Fruit fly (Drosophila melanogaster) whole organism, embryonic: ENCODE measurements around the gene CG13097.

ENCODE experiments used
- Bgb ChIP-seq: fragments of 200-800 bp; sonication (Bioruptor generic); IDR thresholded peaks from 2 replicates; pipeline ENCODE4 v1.3.6; 2022; ENCODE audit warnings: missing biosample characterization, missing genetic modification characterization; ENCODE audit not compliant: partially characterized antibody
- CG1024 ChIP-seq: fragments of 200-800 bp; sonication (Bioruptor generic); IDR thresholded peaks from 2 replicates; pipeline ENCODE4 v1.3.6; 2022; ENCODE audit warnings: missing biosample characterization, missing genetic modification characterization
- CG10321 ChIP-seq: fragments of 200-800 bp; sonication (Bioruptor generic); IDR thresholded peaks from 2 replicates; pipeline ENCODE4 v1.3.6; 2022; ENCODE audit warnings: missing biosample characterization, missing genetic modification characterization
- CG12942 ChIP-seq: fragments of 200-800 bp; sonication (Bioruptor generic); optimal IDR thresholded peaks from 3 replicates; lab custom pipeline; 2016; ENCODE audit warnings: missing biosample characterization, missing genetic modification characterization
- CG14965 ChIP-seq: fragments of 200-800 bp; sonication (Bioruptor generic); optimal IDR thresholded peaks from 2 replicates; lab custom pipeline; 2016; ENCODE audit warnings: missing biosample characterization, missing genetic modification characterization, borderline replicate concordance
- CG1603 ChIP-seq: fragments of 200-800 bp; sonication (Bioruptor generic); optimal IDR thresholded peaks from 2 replicates; lab custom pipeline; 2019; ENCODE audit warnings: missing biosample characterization, mild to moderate bottlenecking, missing genetic modification characterization, moderate library complexity
- CG18619 ChIP-seq: fragments of 200-800 bp; sonication (Bioruptor generic); optimal IDR thresholded peaks from 3 replicates; lab custom pipeline; 2017; ENCODE audit warnings: missing biosample characterization, mild to moderate bottlenecking, missing genetic modification characterization
- CG2202 ChIP-seq: fragments of 200-800 bp; sonication (Bioruptor generic); optimal IDR thresholded peaks from 2 replicates; lab custom pipeline; 2018; ENCODE audit warnings: missing biosample characterization, mild to moderate bottlenecking, missing genetic modification characterization
- CG2875 ChIP-seq: fragments of 200-800 bp; sonication (Bioruptor generic); optimal IDR thresholded peaks from 2 replicates; lab custom pipeline; 2017; ENCODE audit warnings: missing biosample characterization, mild to moderate bottlenecking, missing genetic modification characterization, missing genetic modification reagents
- CG30403 ChIP-seq: fragments of 200-800 bp; sonication (Bioruptor generic); optimal IDR thresholded peaks from 3 replicates; lab custom pipeline; 2016; ENCODE audit warnings: missing biosample characterization, missing genetic modification characterization
- CG31224 ChIP-seq: fragments of 200-800 bp; sonication (Bioruptor generic); IDR thresholded peaks from 2 replicates; pipeline ENCODE4 v1.3.6; 2022; ENCODE audit warnings: missing biosample characterization, missing genetic modification characterization
- CG31365 ChIP-seq: fragments of 200-800 bp; sonication (Bioruptor generic); optimal IDR thresholded peaks from 2 replicates; lab custom pipeline; 2018; ENCODE audit warnings: missing biosample characterization, mild to moderate bottlenecking, missing genetic modification characterization
- CG43689 ChIP-seq: fragments of 200-800 bp; sonication (Bioruptor generic); IDR thresholded peaks from 2 replicates; pipeline ENCODE4 v1.3.6; 2022; ENCODE audit warnings: missing biosample characterization, missing genetic modification characterization
- CG4820 ChIP-seq: fragments of 200-800 bp; sonication (Bioruptor generic); optimal IDR thresholded peaks from 3 replicates; lab custom pipeline; 2016; ENCODE audit warnings: missing biosample characterization, missing genetic modification characterization
- CG4854 ChIP-seq: fragments of 200-800 bp; sonication (Bioruptor generic); optimal IDR thresholded peaks from 2 replicates; lab custom pipeline; 2016; ENCODE audit warnings: missing biosample characterization, missing genetic modification characterization, inconsistent platforms
- CG7987 ChIP-seq: fragments of 200-800 bp; sonication (Bioruptor generic); optimal IDR thresholded peaks from 2 replicates; lab custom pipeline; 2018; ENCODE audit warnings: missing biosample characterization, mild to moderate bottlenecking, missing genetic modification characterization, moderate library complexity
- CG8478 ChIP-seq: fragments of >200 bp; optimal IDR thresholded peaks from 2 replicates; lab custom pipeline; 2018
- CoRest ChIP-seq: fragments of 200-800 bp; sonication (Bioruptor generic); optimal IDR thresholded peaks from 3 replicates; lab custom pipeline; 2018; ENCODE audit warnings: missing biosample characterization, mild to moderate bottlenecking, missing genetic modification characterization, moderate library complexity
- Dbx ChIP-seq: fragments of 200-800 bp; sonication (Bioruptor generic); IDR thresholded peaks from 3 replicates; pipeline ENCODE4 v1.3.6; 2022; ENCODE audit warnings: missing biosample characterization, missing genetic modification characterization
- Dek ChIP-seq: fragments of 200-800 bp; sonication (Bioruptor generic); optimal IDR thresholded peaks from 3 replicates; lab custom pipeline; 2019; ENCODE audit warnings: missing biosample characterization, mild to moderate bottlenecking, missing genetic modification characterization, moderate library complexity
- E2f2 ChIP-seq: fragments of 200-800 bp; sonication (Bioruptor generic); IDR thresholded peaks from 2 replicates; pipeline ENCODE4 v1.3.6; 2022; ENCODE audit warnings: missing biosample characterization, missing genetic modification characterization
- HLH54F ChIP-seq: fragments of 200-800 bp; sonication (Bioruptor generic); optimal IDR thresholded peaks from 3 replicates; lab custom pipeline; 2016; ENCODE audit warnings: missing biosample characterization, missing genetic modification characterization
- HmgD ChIP-seq: fragments of 200-800 bp; sonication (Bioruptor generic); optimal IDR thresholded peaks from 3 replicates; lab custom pipeline; 2016; ENCODE audit warnings: missing biosample characterization, missing genetic modification characterization
- HmgZ ChIP-seq: fragments of 200-800 bp; sonication (Bioruptor generic); optimal IDR thresholded peaks from 2 replicates; lab custom pipeline; 2018; ENCODE audit warnings: missing biosample characterization, mild to moderate bottlenecking, missing genetic modification characterization
- Hr78 ChIP-seq, 2 experiments: fragments of 200-800 bp in 1 of 2; fragments of >200 bp in 1 of 2; sonication (Bioruptor generic) in 1 of 2; optimal IDR thresholded peaks; 2 replicates each; lab custom pipeline; 2017 to 2019; ENCODE audit warnings: missing biosample characterization in 2 of 2, missing genetic modification characterization in 2 of 2, mild to moderate bottlenecking in 1 of 2, moderate library complexity in 1 of 2
- Hsf ChIP-seq: fragments of 200-800 bp; sonication (Bioruptor generic); optimal IDR thresholded peaks from 3 replicates; lab custom pipeline; 2016; ENCODE audit warnings: missing biosample characterization, missing genetic modification characterization
- Mad ChIP-seq: fragments of 200-800 bp; sonication (Bioruptor generic); optimal IDR thresholded peaks from 2 replicates; lab custom pipeline; 2016; ENCODE audit warnings: missing biosample characterization, missing genetic modification characterization
- Meics ChIP-seq: fragments of 200-800 bp; sonication (Bioruptor generic); optimal IDR thresholded peaks from 2 replicates; lab custom pipeline; 2017; ENCODE audit warnings: missing biosample characterization, mild to moderate bottlenecking, missing genetic modification characterization
- NC2β ChIP-seq: fragments of 200-800 bp; sonication (Bioruptor generic); optimal IDR thresholded peaks from 2 replicates; lab custom pipeline; 2016; ENCODE audit warnings: missing biosample characterization, missing genetic modification characterization
- Oaz ChIP-seq: fragments of 200-800 bp; sonication (Bioruptor generic); IDR thresholded peaks from 2 replicates; pipeline ENCODE4 v1.3.6; 2022; ENCODE audit warnings: missing biosample characterization, missing genetic modification characterization
- Rx ChIP-seq: fragments of 200-800 bp; sonication (Bioruptor generic); IDR thresholded peaks from 2 replicates; pipeline ENCODE4 v1.3.6; 2022; ENCODE audit warnings: missing biosample characterization, missing genetic modification characterization
- Sox102F ChIP-seq: fragments of 200-800 bp; sonication (Bioruptor generic); optimal IDR thresholded peaks from 2 replicates; lab custom pipeline; 2018; ENCODE audit warnings: missing biosample characterization, mild to moderate bottlenecking, missing genetic modification characterization, moderate library complexity
- Spps ChIP-seq: fragments of 200-800 bp; sonication (Bioruptor generic); optimal IDR thresholded peaks from 2 replicates; lab custom pipeline; 2018; ENCODE audit warnings: missing biosample characterization, mild to moderate bottlenecking, missing genetic modification characterization
- Stat92E ChIP-seq, 3 experiments: fragments of >200 bp in 2 of 3; fragments of 200-800 bp in 1 of 3; sonication (Bioruptor generic) in 1 of 3; optimal IDR thresholded peaks; 2 replicates each; lab custom pipeline; 2017 to 2019; ENCODE audit warnings: missing biosample characterization in 3 of 3, missing genetic modification characterization in 3 of 3, mild to moderate bottlenecking in 1 of 3, moderate library complexity in 1 of 3
- ab ChIP-seq: fragments of 200-800 bp; sonication (Bioruptor generic); optimal IDR thresholded peaks from 2 replicates; lab custom pipeline; 2016; ENCODE audit warnings: missing biosample characterization, missing genetic modification characterization
- abd-A ChIP-seq: fragments of 200-800 bp; sonication (Bioruptor generic); optimal IDR thresholded peaks from 3 replicates; lab custom pipeline; 2019; ENCODE audit warnings: missing biosample characterization, mild to moderate bottlenecking, missing genetic modification characterization, moderate library complexity
- bsh ChIP-seq, 2 experiments: fragments of 200-800 bp; sonication (Bioruptor generic); optimal IDR thresholded peaks; 2 replicates each; lab custom pipeline; 2017 to 2018; ENCODE audit warnings: mild to moderate bottlenecking in 2 of 2, missing biosample characterization in 2 of 2, missing genetic modification characterization in 2 of 2, moderate library complexity in 1 of 2
- chn ChIP-seq: fragments of 200-800 bp; sonication (Bioruptor generic); optimal IDR thresholded peaks from 2 replicates; lab custom pipeline; 2016; ENCODE audit warnings: missing biosample characterization, missing genetic modification characterization
- crp ChIP-seq, 2 experiments: fragments of 200-800 bp; sonication (Bioruptor generic); optimal IDR thresholded peaks; 2 replicates in 1 of 2; 3 replicates in 1 of 2; lab custom pipeline; 2017; ENCODE audit warnings: missing biosample characterization in 2 of 2, missing genetic modification characterization in 2 of 2, mild to moderate bottlenecking in 1 of 2, moderate library complexity in 1 of 2
- eve ChIP-seq, 2 experiments: fragments of >200 bp; optimal IDR thresholded peaks; 2 replicates each; lab custom pipeline; 2017; ENCODE audit warnings: missing biosample characterization in 2 of 2, missing genetic modification characterization in 2 of 2
- exex ChIP-seq: fragments of 200-800 bp; sonication (Bioruptor generic); optimal IDR thresholded peaks from 4 replicates; lab custom pipeline; 2018; ENCODE audit warnings: missing biosample characterization, mild to moderate bottlenecking, missing genetic modification characterization, moderate library complexity
- gro ChIP-seq: fragments of 200-800 bp; sonication (Bioruptor generic); optimal IDR thresholded peaks from 2 replicates; lab custom pipeline; 2016; ENCODE audit warnings: missing biosample characterization, missing genetic modification characterization
- gsb-n ChIP-seq: fragments of 200-800 bp; sonication (Bioruptor generic); optimal IDR thresholded peaks from 3 replicates; lab custom pipeline; 2018; ENCODE audit warnings: missing biosample characterization, mild to moderate bottlenecking, missing genetic modification characterization
- nerfin-1 ChIP-seq: fragments of 200-800 bp; sonication (Bioruptor generic); optimal IDR thresholded peaks from 3 replicates; lab custom pipeline; 2019; ENCODE audit warnings: missing biosample characterization, mild to moderate bottlenecking, missing genetic modification characterization, moderate library complexity
- pho ChIP-seq: fragments of 200-800 bp; sonication (Bioruptor generic); optimal IDR thresholded peaks from 2 replicates; lab custom pipeline; 2016; ENCODE audit warnings: missing biosample characterization, missing genetic modification characterization
- pzg ChIP-seq: fragments of 200-800 bp; sonication (Bioruptor generic); optimal IDR thresholded peaks from 3 replicates; lab custom pipeline; 2018; ENCODE audit warnings: missing biosample characterization, mild to moderate bottlenecking, missing genetic modification characterization, moderate library complexity
- run ChIP-seq: fragments of 200-800 bp; sonication (Bioruptor generic); optimal IDR thresholded peaks from 3 replicates; lab custom pipeline; 2018; ENCODE audit warnings: missing biosample characterization, mild to moderate bottlenecking, missing genetic modification characterization
- sd ChIP-seq: fragments of 200-800 bp; sonication (Bioruptor generic); optimal IDR thresholded peaks from 3 replicates; lab custom pipeline; 2018; ENCODE audit warnings: missing biosample characterization, mild to moderate bottlenecking, missing genetic modification characterization, moderate library complexity
- sna ChIP-seq: fragments of 200-800 bp; sonication (Bioruptor generic); IDR thresholded peaks from 2 replicates; pipeline ENCODE4 v1.3.6; 2022; ENCODE audit warnings: missing biosample characterization, missing genetic modification characterization; ENCODE audit not compliant: partially characterized antibody
- sob ChIP-seq: fragments of 200-800 bp; sonication (Bioruptor generic); IDR thresholded peaks from 2 replicates; pipeline ENCODE4 v1.3.6; 2022; ENCODE audit warnings: missing biosample characterization, missing genetic modification characterization
- vvl ChIP-seq: fragments of 200-800 bp; sonication (Bioruptor generic); IDR thresholded peaks from 2 replicates; pipeline ENCODE4 v1.3.6; 2022; ENCODE audit warnings: missing biosample characterization, missing genetic modification characterization

The CG13097 gene

DNA sequence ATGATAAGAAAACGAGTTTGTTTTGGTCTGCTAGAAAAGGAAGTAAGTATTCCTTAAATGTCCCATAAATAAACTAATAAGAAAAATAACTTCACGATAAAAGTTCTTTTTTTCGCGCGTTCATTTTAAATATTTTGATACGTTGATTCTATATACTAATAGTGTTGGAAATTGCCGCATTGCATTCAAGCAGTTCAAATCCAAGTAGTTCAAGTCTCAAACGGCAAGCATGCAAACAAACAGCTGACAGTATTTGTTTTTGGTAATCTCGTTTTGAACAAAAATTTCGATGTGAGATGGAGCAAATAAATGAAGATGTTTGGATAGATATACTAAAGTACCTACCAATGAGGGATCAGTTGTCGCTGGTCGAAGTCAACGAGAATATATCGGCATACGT lies 25.9 kb downstream of the CG13097 start, which contains the start of gene CG13088 (continued):
- TF ChIP-seq CG14965 (GFP tag; lab: Kevin White, UChicago) = no peak
- TF ChIP-seq Oaz (GFP tag; lab: Robert Waterston, UW) = no peak
- no peak for TF ChIP-seq sd
- no peak for TF ChIP-seq Mad (GFP tag; lab: Kevin White, UChicago)
- TF ChIP-seq CG4820 (GFP tag; lab: Kevin White, UChicago) = peak; percentile 12
- no peak for TF ChIP-seq Rx (GFP tag; lab: Robert Waterston, UW)
- no peak for TF ChIP-seq CG31224 (GFP tag; lab: Robert Waterston, UW)
- peak; percentile 55 for TF ChIP-seq HLH54F
- TF ChIP-seq eve (GFP tag; optimal IDR thresholded peaks at IDR 0.05; lab: Kevin White, UChicago) = no peak
- no peak for TF ChIP-seq exex (tag; lab: Kevin White, UChicago)
- peak; percentile 75 for TF ChIP-seq pzg (GFP tag; lab: Kevin White, UChicago)
- TF ChIP-seq CG18619 (GFP tag; lab: Kevin White, UChicago) = peak; percentile 4
- peak; percentile 32 for TF ChIP-seq pho (GFP tag; lab: Kevin White, UChicago)
- TF ChIP-seq nerfin-1 (tag; lab: Kevin White, UChicago) = no peak
- TF ChIP-seq CG43689 (GFP tag; lab: Robert Waterston, UW) = no peak
- no peak for TF ChIP-seq sna (GFP tag; lab: Robert Waterston, UW)
- TF ChIP-seq CG2875 (GFP tag; lab: Kevin White, UChicago) = peak; percentile 16
- peak; percentile 36 for TF ChIP-seq Hsf (GFP tag; lab: Kevin White, UChicago)
- peak in 1 of 3 experiments; percentile 22 for TF ChIP-seq Stat92E (GFP tag; optimal IDR thresholded peaks at IDR 0.05; lab: Kevin White, UChicago)
- peak; percentile 96 for TF ChIP-seq E2f2 (GFP tag; lab: Robert Waterston, UW)
- peak; percentile 73 for TF ChIP-seq gro (GFP tag; lab: Kevin White, UChicago)
- TF ChIP-seq CG10321 (GFP tag; lab: Robert Waterston, UW) = no peak
- TF ChIP-seq Sox102F (GFP tag; lab: Kevin White, UChicago) = peak; percentile 3
- peak; percentile 6 for TF ChIP-seq Dek
- peak; percentile 75 for TF ChIP-seq vvl (GFP tag; lab: Robert Waterston, UW)
- TF ChIP-seq CG8478 (lab: Kevin White, UChicago) = no peak
- TF ChIP-seq Spps (tag; lab: Kevin White, UChicago) = no peak
- peak; percentile 20 for TF ChIP-seq CG12942 (GFP tag; lab: Kevin White, UChicago)
- 0 out of 3 replicates have a peak, but pooled peaks have one; percentile 21 for TF ChIP-seq Dbx (GFP tag; lab: Robert Waterston, UW)
- no peak for TF ChIP-seq bsh (GFP tag; optimal IDR thresholded peaks at IDR 0.05; lab: Kevin White, UChicago)
- peak; percentile 23 for TF ChIP-seq chn (GFP tag; lab: Kevin White, UChicago)
- TF ChIP-seq sob (GFP tag; lab: Robert Waterston, UW) = peak; percentile 68
- peak; percentile 29 for TF ChIP-seq CG30403 (GFP tag; lab: Kevin White, UChicago)
- TF ChIP-seq CG1603 = peak; percentile 83
- peak; percentile 69 to 95 for TF ChIP-seq crp (GFP tag; optimal IDR thresholded peaks at IDR 0.05; lab: Kevin White, UChicago)
- TF ChIP-seq HmgD = peak; percentile 54
- no peak for TF ChIP-seq Meics (GFP tag; lab: Kevin White, UChicago)
- TF ChIP-seq run = no peak
- no peak for TF ChIP-seq CG1024
- peak; percentile 82 for TF ChIP-seq HmgZ (tag; lab: Kevin White, UChicago)
- peak; percentile 20 for TF ChIP-seq CG4854 (GFP tag; lab: Kevin White, UChicago)
- TF ChIP-seq Bgb (GFP tag; lab: Robert Waterston, UW) = peak; percentile 45; the same call in 1 of the 2 replicates
- peak; percentile 36 for TF ChIP-seq CG7987
- TF ChIP-seq CoRest (tag; lab: Kevin White, UChicago) = peak; percentile 56
- no peak for TF ChIP-seq gsb-n
- TF ChIP-seq NC2β = peak; percentile 36
- no peak for TF ChIP-seq ab
- no peak for TF ChIP-seq abd-A (tag; lab: Kevin White, UChicago)
- no peak for TF ChIP-seq CG2202 (tag; lab: Kevin White, UChicago)
- TF ChIP-seq Hr78 (GFP tag; optimal IDR thresholded peaks at IDR 0.05; lab: Kevin White, UChicago) = no peak
- TF ChIP-seq CG31365 (tag; lab: Kevin White, UChicago) = peak; percentile 99
